Fruit fly (Drosophila melanogaster) whole organism: ENCODE measurements around the gene Cks85A.

Source experiments
- Dll ChIP-seq: fragments of >200 bp; optimal IDR thresholded peaks from 2 replicates; lab custom pipeline; 2017
- EcR ChIP-seq, 2 experiments: fragments of >200 bp; optimal IDR thresholded peaks; 2 replicates each; lab custom pipeline; 2017; ENCODE audit warnings: missing biosample characterization in 2 of 2, missing genetic modification characterization in 2 of 2, missing genetic modification reagents in 2 of 2
- pan ChIP-seq: fragments of >200 bp; optimal IDR thresholded peaks from 2 replicates; lab custom pipeline; 2017
- psq ChIP-seq: fragments of >200 bp; optimal IDR thresholded peaks from 2 replicates; lab custom pipeline; 2017

dm6 chr3R:8740118-8740517, 21.9 kb upstream of the Cks85A start:
- TF ChIP-seq EcR (GFP tag; optimal IDR thresholded peaks at IDR 0.05; lab: Kevin White, UChicago) (no peak), Dll (lab: Kevin White, UChicago) (no peak), pan (no peak), psq (lab: Kevin White, UChicago) (no peak)
